Worm (Caenorhabditis elegans): ENCODE data around the gene C07H4.1.
A peak's percentile ranks its signal among the peaks of the same experiment; 100 is the strongest.

C07H4.1 gene

DNA sequence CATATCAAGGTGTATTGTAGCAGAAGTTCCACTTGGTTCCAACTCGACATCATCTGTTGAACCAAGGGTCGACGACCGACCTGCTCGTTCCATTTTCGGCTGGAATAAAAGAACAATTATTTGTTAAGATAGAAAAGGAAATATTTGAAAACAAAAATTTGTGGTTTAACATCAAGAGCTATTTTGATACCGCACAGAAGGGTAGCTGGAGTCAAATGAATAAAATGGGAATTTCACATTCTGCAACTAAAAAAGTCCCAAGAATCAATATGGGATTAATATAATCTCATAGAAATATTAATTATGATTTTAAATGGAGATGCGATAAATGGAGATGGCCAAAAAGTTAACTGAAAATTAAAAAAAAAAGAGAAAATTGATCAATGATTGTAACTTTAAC lies 5.0 kb upstream of the C07H4.1 start, which contains the start of gene clh-5:
TSS of gene clh-5 (minus strand) at position 101 of the 400 bp plus-strand sequence.
- no peak for TF ChIP-seq vab-15 (tag; optimal IDR thresholded peaks at IDR 0.05)
- no peak for TF ChIP-seq unc-86 (tag; optimal IDR thresholded peaks at IDR 0.05)

DNA sequence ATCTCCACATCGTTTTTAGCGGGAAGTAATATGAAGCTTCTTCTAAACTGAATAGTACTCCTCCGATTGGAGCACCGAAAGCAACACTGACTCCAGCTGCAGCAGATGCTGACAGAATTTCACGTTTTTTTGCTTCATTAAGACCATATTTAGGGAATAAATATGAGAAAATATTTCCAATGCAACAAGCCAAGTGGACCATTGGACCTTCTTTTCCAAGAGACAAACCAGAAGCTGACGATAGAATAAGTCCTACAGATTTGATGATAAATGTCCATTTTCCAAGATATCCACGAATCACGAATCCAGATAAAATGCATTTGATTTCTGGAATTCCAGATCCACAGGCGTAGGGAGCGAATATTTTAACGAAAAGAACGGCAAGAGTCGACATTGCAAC lies 3.8 kb upstream of the C07H4.1 start:
- TF ChIP-seq ces-1 (GFP tag; optimal IDR thresholded peaks at IDR 0.05) (no peak), ceh-88 (GFP tag; IDR thresholded peaks at IDR 0.05) (no peak), skn-1 (tag; optimal IDR thresholded peaks at IDR 0.05) (no peak), swsn-7 (tag; optimal IDR thresholded peaks at IDR 0.05) (no peak), ama-1 (optimal IDR thresholded peaks at IDR 0.05) (no peak), ceh-8 (GFP tag; optimal IDR thresholded peaks at IDR 0.05) (no peak), elt-2 (tag; optimal IDR thresholded peaks at IDR 0.05) (no peak), zip-4 (GFP tag; optimal IDR thresholded peaks at IDR 0.05) (no peak), lsy-2 (tag; optimal IDR thresholded peaks at IDR 0.05) (no peak), ceh-82 (tag; optimal IDR thresholded peaks at IDR 0.05) (no peak), zag-1 (tag; optimal IDR thresholded peaks at IDR 0.05) (no peak), jun-1 (tag; optimal IDR thresholded peaks at IDR 0.05) (no peak), ceh-90 (tag; optimal IDR thresholded peaks at IDR 0.05) (no peak)

DNA sequence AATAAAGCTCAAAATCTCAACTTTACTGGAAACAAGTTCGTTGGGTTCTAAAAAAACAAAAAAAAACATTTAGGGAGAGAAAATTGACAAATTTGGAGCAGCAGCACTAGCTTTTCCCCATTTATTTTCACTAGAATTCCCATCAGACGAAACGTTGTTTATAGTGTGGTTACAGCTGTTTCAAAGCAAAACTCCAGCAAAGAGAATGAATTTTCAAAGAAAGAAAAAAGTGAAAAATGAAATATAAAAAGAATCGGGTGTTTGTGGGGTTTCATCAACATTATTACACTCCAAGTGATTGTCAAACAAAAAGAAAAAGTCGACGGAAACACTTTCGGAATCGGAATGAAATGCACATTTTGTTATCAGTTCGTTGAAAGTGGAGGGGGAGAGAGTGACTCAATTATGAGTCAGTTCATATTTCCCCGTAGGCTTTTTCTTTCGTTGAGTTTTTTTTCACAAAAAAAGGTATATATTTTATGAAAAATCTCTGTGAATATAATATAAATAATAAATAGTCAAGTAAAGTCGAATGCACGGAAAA lies 835 bp upstream of the C07H4.1 start:
- TF ChIP-seq aha-1 (tag; optimal IDR thresholded peaks at IDR 0.05) (no peak), zip-4 (GFP tag; optimal IDR thresholded peaks at IDR 0.05) (no peak), C04F5.9 (tag; optimal IDR thresholded peaks at IDR 0.05) (no peak), lin-39 (tag; optimal IDR thresholded peaks at IDR 0.05) (no peak), jun-1 (tag; optimal IDR thresholded peaks at IDR 0.05) (no peak), ces-1 (GFP tag; optimal IDR thresholded peaks at IDR 0.05) (no peak), lin-14 (GFP tag; optimal IDR thresholded peaks at IDR 0.05) (peak; percentile 9), C16A3.4 (tag; optimal IDR thresholded peaks at IDR 0.05) (no peak), tbx-2 (tag; optimal IDR thresholded peaks at IDR 0.05) (no peak), sup-37 (GFP tag; optimal IDR thresholded peaks at IDR 0.05) (no peak), pqm-1 (tag; optimal IDR thresholded peaks at IDR 0.05) (peak; percentile 65), dpl-1 (GFP tag; optimal IDR thresholded peaks at IDR 0.05) (no peak), hlh-17 (GFP tag; optimal IDR thresholded peaks at IDR 0.05; ENCODE audit: borderline replicate concordance) (no peak), ets-5 (GFP tag; IDR thresholded peaks at IDR 0.05) (no peak), pag-3 (tag; optimal IDR thresholded peaks at IDR 0.05; ENCODE audit: borderline replicate concordance, insufficient read depth) (no peak), fkh-4 (tag; optimal IDR thresholded peaks at IDR 0.05; ENCODE audit: borderline replicate concordance) (no peak), dsc-1 (tag; optimal IDR thresholded peaks at IDR 0.05) (peak; percentile 55), egl-13 (tag; optimal IDR thresholded peaks at IDR 0.05) (no peak), fkh-8 (tag; optimal IDR thresholded peaks at IDR 0.05) (no peak), efl-1 (optimal IDR thresholded peaks at IDR 0.05) (no peak), efl-1 (GFP tag; optimal IDR thresholded peaks at IDR 0.05 in 1 of 2) (peak in 1 of 2 experiments; percentile 81)

DNA sequence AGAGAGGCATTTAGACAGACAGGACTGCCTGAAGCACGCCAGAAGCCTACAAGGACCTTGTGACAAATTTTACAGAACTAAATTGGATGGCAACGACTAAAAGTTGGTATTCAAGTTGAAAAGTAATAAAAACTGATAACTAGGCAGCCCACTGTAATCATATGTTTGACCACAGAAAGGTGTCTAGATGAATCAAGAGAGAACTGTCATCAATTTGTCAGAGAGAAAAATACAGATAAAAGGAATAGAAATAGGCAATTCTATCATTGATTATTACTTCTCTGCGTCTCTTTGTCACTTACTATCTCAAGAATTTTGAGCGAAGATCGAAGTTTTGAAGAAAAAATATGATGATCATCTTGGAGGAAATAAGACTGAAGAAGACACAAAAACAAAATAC lies 574 bp downstream of the C07H4.1 start:
- TF ChIP-seq tbx-2 (tag; optimal IDR thresholded peaks at IDR 0.05) (no peak), lin-14 (GFP tag; optimal IDR thresholded peaks at IDR 0.05) (peak; percentile 22), nhr-85 (tag) (peak; percentile 56), vab-15 (tag; optimal IDR thresholded peaks at IDR 0.05) (peak; percentile 22), lin-35 (GFP tag; optimal IDR thresholded peaks at IDR 0.05) (peak in 1 of 2 experiments; percentile 22), sup-37 (GFP tag; optimal IDR thresholded peaks at IDR 0.05) (no peak), elt-3 (tag; optimal IDR thresholded peaks at IDR 0.05) (peak in 1 of 6 experiments; percentile 18), nhr-71 (tag; optimal IDR thresholded peaks at IDR 0.05) (peak; percentile 0), elt-2 (tag; optimal IDR thresholded peaks at IDR 0.05) (peak; percentile 48), snpc-4 (tag; optimal IDR thresholded peaks at IDR 0.05) (no peak)
